Worm (Caenorhabditis elegans) whole organism, mixed stage, embryonic: ENCODE measurements around the gene bath-2.

Source experiments
- ces-1 ChIP-seq: fragments of 150-350 bp; optimal IDR thresholded peaks from 2 replicates; lab custom pipeline; 2014; ENCODE audit warnings: missing biosample characterization, missing genetic modification reagents, missing genetic modification characterization
- cnd-1 ChIP-seq: fragments of 200-800 bp; sonication (Bioruptor generic); optimal IDR thresholded peaks from 2 replicates; lab custom pipeline; 2018; ENCODE audit warnings: mild to moderate bottlenecking, missing genetic modification characterization, missing compliant biosample characterization
- drap-1 ChIP-seq: fragments of 200-800 bp; sonication (Bioruptor generic); optimal IDR thresholded peaks from 3 replicates; lab custom pipeline; 2018; ENCODE audit warnings: mild to moderate bottlenecking, missing genetic modification characterization, missing compliant biosample characterization
- elt-3 ChIP-seq: fragments of 150-350 bp; optimal IDR thresholded peaks from 2 replicates; lab custom pipeline; 2014; ENCODE audit warnings: missing biosample characterization, missing genetic modification characterization
- lsy-2 ChIP-seq: fragments of 150-350 bp; optimal IDR thresholded peaks from 2 replicates; lab custom pipeline; 2014; ENCODE audit warnings: missing biosample characterization, missing genetic modification characterization
- mls-2 ChIP-seq: sonication (generic microtip); optimal IDR thresholded peaks from 2 replicates; lab custom pipeline; 2016; ENCODE audit warnings: mild to moderate bottlenecking, missing genetic modification characterization, moderate library complexity, missing compliant biosample characterization
- nhr-237 ChIP-seq: fragments of 150-350 bp; optimal IDR thresholded peaks from 2 replicates; lab custom pipeline; 2014; ENCODE audit warnings: missing biosample characterization, missing genetic modification characterization
- nhr-28 ChIP-seq: fragments of 150-350 bp; optimal IDR thresholded peaks from 2 replicates; lab custom pipeline; 2014; ENCODE audit warnings: missing biosample characterization, missing genetic modification characterization
- unc-120 ChIP-seq: sonication (generic microtip); optimal IDR thresholded peaks from 2 replicates; lab custom pipeline; 2017; ENCODE audit warnings: missing genetic modification characterization, missing compliant biosample characterization; ENCODE audit not compliant: poor library complexity, severe bottlenecking
- unc-39 ChIP-seq: fragments of 150-350 bp; optimal IDR thresholded peaks from 2 replicates; lab custom pipeline; 2014; ENCODE audit warnings: missing biosample characterization, missing genetic modification characterization
- unc-62 ChIP-seq: fragments of 150-350 bp; optimal IDR thresholded peaks from 2 replicates; lab custom pipeline; 2014; ENCODE audit warnings: missing biosample characterization, missing genetic modification reagents, missing genetic modification characterization
- ztf-11 ChIP-seq: fragments of 150-350 bp; optimal IDR thresholded peaks from 2 replicates; lab custom pipeline; 2014; ENCODE audit warnings: missing biosample characterization, missing genetic modification characterization

DNA sequence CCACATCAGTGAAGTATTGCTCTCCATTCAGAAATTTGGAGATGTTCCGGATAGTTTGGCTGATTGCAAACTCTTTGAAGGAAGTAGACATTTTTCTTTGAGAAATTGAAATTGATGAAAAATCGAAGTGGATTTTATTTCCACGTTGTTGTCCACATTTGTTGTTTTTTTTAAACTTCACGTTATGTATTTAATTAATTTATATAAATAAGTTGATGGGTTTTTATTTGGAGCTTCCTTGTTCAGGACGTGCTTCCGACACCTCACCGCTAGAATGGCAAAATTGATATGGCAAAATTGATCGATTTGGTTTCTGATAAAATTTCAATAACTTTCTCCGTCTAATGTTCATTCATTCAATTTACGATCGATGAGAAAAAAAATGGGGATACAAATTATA lies 23.9 kb upstream of the bath-2 start, which contains the start of gene math-48:
- TF ChIP-seq mls-2 (tag; lab: Kevin White, UChicago) (no peak), cnd-1 (tag; lab: Kevin White, UChicago) (no peak), nhr-28 (no peak), unc-39 (tag; lab: Kevin White, UChicago) (no peak), unc-120 (no peak), elt-3 (tag; lab: Kevin White, UChicago) (no peak), ces-1 (GFP tag; lab: Kevin White, UChicago) (no peak), drap-1 (GFP tag; lab: Kevin White, UChicago) (no peak), nhr-237 (tag; lab: Kevin White, UChicago) (no peak), lsy-2 (tag; lab: Kevin White, UChicago) (no peak), unc-62 (GFP tag; lab: Kevin White, UChicago) (no peak), ztf-11 (tag; lab: Kevin White, UChicago) (no peak)
